Fruit fly (Drosophila melanogaster) whole organism, adult: Measurements from ENCODE around the gene Alh.

Experiments
- CG11617 ChIP-seq: fragments of 200-800 bp; sonication (Bioruptor generic); optimal IDR thresholded peaks from 2 replicates; lab custom pipeline; 2017; ENCODE audit warnings: mild to moderate bottlenecking, missing biosample characterization, missing genetic modification reagents, missing genetic modification characterization
- CG12768 ChIP-seq: fragments of 200-800 bp; sonication (Bioruptor generic); optimal IDR thresholded peaks from 2 replicates; lab custom pipeline; 2017; ENCODE audit warnings: missing biosample characterization, missing genetic modification characterization, mild to moderate bottlenecking, moderate library complexity, missing genetic modification reagents
- CG14711 ChIP-seq: fragments of 200-800 bp; sonication (Bioruptor generic); optimal IDR thresholded peaks from 2 replicates; lab custom pipeline; 2018; ENCODE audit warnings: missing biosample characterization, mild to moderate bottlenecking, missing genetic modification characterization, moderate library complexity
- CG1620 ChIP-seq: fragments of 200-800 bp; sonication (Bioruptor generic); optimal IDR thresholded peaks from 2 replicates; lab custom pipeline; 2016; ENCODE audit warnings: missing biosample characterization, missing genetic modification characterization
- CG33017 ChIP-seq: fragments of 200-800 bp; sonication (Bioruptor generic); optimal IDR thresholded peaks from 2 replicates; lab custom pipeline; 2018; ENCODE audit warnings: missing biosample characterization, mild to moderate bottlenecking, missing genetic modification characterization, moderate library complexity
- CG5204 ChIP-seq: fragments of 200-800 bp; sonication (Bioruptor generic); optimal IDR thresholded peaks from 2 replicates; lab custom pipeline; 2016; ENCODE audit warnings: missing biosample characterization, missing genetic modification characterization
- CG7045 ChIP-seq: fragments of 200-800 bp; sonication (Bioruptor generic); optimal IDR thresholded peaks from 2 replicates; lab custom pipeline; 2017; ENCODE audit warnings: missing biosample characterization, mild to moderate bottlenecking, missing genetic modification characterization
- CG7101 ChIP-seq: fragments of 200-800 bp; sonication (Bioruptor generic); optimal IDR thresholded peaks from 2 replicates; lab custom pipeline; 2018; ENCODE audit warnings: missing biosample characterization, mild to moderate bottlenecking, missing genetic modification characterization, moderate library complexity
- Clk ChIP-seq: fragments of 200-800 bp; sonication (Bioruptor generic); optimal IDR thresholded peaks from 2 replicates; lab custom pipeline; 2017; ENCODE audit warnings: missing biosample characterization, missing genetic modification characterization
- Crg-1 ChIP-seq: fragments of 200-800 bp; sonication (Bioruptor generic); optimal IDR thresholded peaks from 2 replicates; lab custom pipeline; 2016; ENCODE audit warnings: missing biosample characterization, missing genetic modification characterization
- Hr96 ChIP-seq: fragments of 200-800 bp; sonication (Bioruptor generic); optimal IDR thresholded peaks from 2 replicates; lab custom pipeline; 2016; ENCODE audit warnings: missing biosample characterization, missing genetic modification characterization
- Mnt ChIP-seq: fragments of 200-800 bp; sonication (Bioruptor generic); optimal IDR thresholded peaks from 2 replicates; lab custom pipeline; 2016; ENCODE audit warnings: missing biosample characterization, mild to moderate bottlenecking, missing genetic modification characterization
- bab1 ChIP-seq: fragments of 200-800 bp; sonication (Bioruptor generic); optimal IDR thresholded peaks from 3 replicates; lab custom pipeline; 2019; ENCODE audit warnings: missing biosample characterization, mild to moderate bottlenecking, missing genetic modification characterization, moderate library complexity
- cic ChIP-seq: fragments of 200-800 bp; sonication (Bioruptor generic); optimal IDR thresholded peaks from 2 replicates; lab custom pipeline; 2017; ENCODE audit warnings: missing biosample characterization, mild to moderate bottlenecking, missing genetic modification characterization, moderate library complexity
- cnc ChIP-seq, 2 experiments: fragments of >200 bp; optimal IDR thresholded peaks; 2 replicates each; lab custom pipeline; 2017
- kay ChIP-seq: fragments of 200-800 bp; sonication (Bioruptor generic); peaks from one replicate; lab custom pipeline; 2016; ENCODE audit warnings: missing biosample characterization, missing genetic modification characterization, borderline replicate concordance
- ovo ChIP-seq: fragments of 200-800 bp; sonication (Bioruptor generic); optimal IDR thresholded peaks from 2 replicates; lab custom pipeline; 2016; ENCODE audit warnings: missing biosample characterization, missing genetic modification characterization
- pad ChIP-seq: fragments of 200-800 bp; sonication (Bioruptor generic); optimal IDR thresholded peaks from 3 replicates; lab custom pipeline; 2017; ENCODE audit warnings: missing biosample characterization, missing genetic modification characterization, mild to moderate bottlenecking, moderate library complexity, missing genetic modification reagents
- tj ChIP-seq: fragments of 200-800 bp; sonication (Bioruptor generic); optimal IDR thresholded peaks from 3 replicates; lab custom pipeline; 2017; ENCODE audit warnings: missing biosample characterization, mild to moderate bottlenecking, missing genetic modification characterization, moderate library complexity
- toe ChIP-seq: fragments of 200-800 bp; sonication (Bioruptor generic); optimal IDR thresholded peaks from 2 replicates; lab custom pipeline; 2016; ENCODE audit warnings: missing biosample characterization, missing genetic modification characterization

Gene Alh

dm6 chr3R:7075115-7075425 is 48.9 kb downstream of the Alh start:
- TF ChIP-seq cnc (optimal IDR thresholded peaks at IDR 0.05; lab: Kevin White, UChicago) (no peak), cic (no peak), pad (GFP tag; lab: Kevin White, UChicago) (no peak), ovo (GFP tag; lab: Kevin White, UChicago) (no peak), Clk (no peak), CG33017 (tag; lab: Kevin White, UChicago) (no peak), CG7045 (GFP tag; lab: Kevin White, UChicago) (no peak), Crg-1 (GFP tag; lab: Kevin White, UChicago) (no peak)

DNA sequence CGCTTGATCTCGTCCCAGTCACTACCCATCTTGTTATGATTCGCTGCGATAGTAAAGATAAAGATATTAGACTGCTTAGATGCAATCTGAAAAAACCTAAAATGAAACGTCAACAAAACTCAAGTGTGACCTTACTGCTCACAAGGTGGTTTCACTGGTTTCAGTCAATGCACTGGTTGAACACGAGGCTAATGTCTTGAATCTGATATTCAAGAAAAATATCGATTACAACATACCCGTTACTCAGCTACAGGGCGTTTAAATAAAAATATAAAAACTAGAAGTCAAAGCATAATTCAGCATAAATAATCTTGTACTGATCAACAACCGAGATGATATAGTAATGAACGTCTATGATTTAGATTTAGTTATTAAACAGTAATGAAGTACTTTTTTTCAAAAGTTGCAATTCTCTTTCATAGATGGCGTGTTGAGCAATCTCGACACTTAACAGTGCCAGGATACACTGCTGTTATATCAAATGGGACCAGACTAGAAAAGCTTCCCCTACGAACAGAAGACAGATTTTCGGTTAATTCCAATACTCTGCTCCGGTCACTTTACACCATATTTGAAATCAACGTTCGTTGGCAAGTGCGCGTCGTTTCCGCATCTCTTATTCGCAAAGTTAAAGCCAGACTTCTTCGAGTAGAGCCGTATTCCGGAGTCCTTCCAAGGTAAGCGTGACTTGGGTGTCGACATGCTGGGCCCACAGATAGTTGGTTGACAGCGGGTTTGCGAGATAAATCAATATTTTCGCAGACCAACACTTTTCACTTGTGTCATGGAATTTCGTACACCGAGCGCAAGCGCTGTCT is 49.5 kb downstream of the Alh start, which contains the start of the genes Ufl1 and CG1943:
Ufl1 (minus strand) TSS at position 156 of the 818 bp plus-strand sequence.
CG1943 (plus strand) TSS at position 563 of the 818 bp plus-strand sequence.
- TF ChIP-seq CG11617: no peak
- TF ChIP-seq ovo (GFP tag; lab: Kevin White, UChicago): peak; percentile 55
- TF ChIP-seq Mnt (GFP tag; lab: Kevin White, UChicago): peak; percentile 87
- no peak for TF ChIP-seq CG7045 (GFP tag; lab: Kevin White, UChicago)
- peak; percentile 17 for TF ChIP-seq CG5204 (GFP tag; lab: Kevin White, UChicago)
- TF ChIP-seq kay (GFP tag; lab: Kevin White, UChicago): no peak
- no peak for TF ChIP-seq cnc (optimal IDR thresholded peaks at IDR 0.05; lab: Kevin White, UChicago)
- TF ChIP-seq Crg-1 (GFP tag; lab: Kevin White, UChicago): no peak
- TF ChIP-seq pad (GFP tag; lab: Kevin White, UChicago): peak; percentile 36
- TF ChIP-seq CG7101 (tag; lab: Kevin White, UChicago): no peak
- no peak for TF ChIP-seq CG12768
- TF ChIP-seq tj (GFP tag; lab: Kevin White, UChicago): peak; percentile 72
- no peak for TF ChIP-seq bab1
- no peak for TF ChIP-seq CG14711
- no peak for TF ChIP-seq toe (GFP tag; lab: Kevin White, UChicago)
- TF ChIP-seq CG33017 (tag; lab: Kevin White, UChicago): no peak
- TF ChIP-seq CG1620 (GFP tag; lab: Kevin White, UChicago): peak; percentile 44
- no peak for TF ChIP-seq Clk
- TF ChIP-seq Hr96 (GFP tag; lab: Kevin White, UChicago): peak; percentile 14
- TF ChIP-seq cic: peak; percentile 48

- TF ChIP-seq Crg-1 (GFP tag; lab: Kevin White, UChicago): peak; percentile 79
- TF ChIP-seq CG5204 (GFP tag; lab: Kevin White, UChicago): peak; percentile 90
- peak; percentile 69 for TF ChIP-seq tj (GFP tag; lab: Kevin White, UChicago)
- peak; percentile 95 for TF ChIP-seq toe (GFP tag; lab: Kevin White, UChicago)
- TF ChIP-seq cic: peak; percentile 59
- TF ChIP-seq Hr96 (GFP tag; lab: Kevin White, UChicago): peak; percentile 89
- TF ChIP-seq CG33017 (tag; lab: Kevin White, UChicago): peak; percentile 74
- peak; percentile 87 for TF ChIP-seq Mnt (GFP tag; lab: Kevin White, UChicago)
- peak; percentile 91 for TF ChIP-seq bab1
- TF ChIP-seq pad (GFP tag; lab: Kevin White, UChicago): peak; percentile 66
- TF ChIP-seq CG14711: peak; percentile 80
- peak; percentile 94 for TF ChIP-seq CG1620 (GFP tag; lab: Kevin White, UChicago)
- peak; percentile 75 for TF ChIP-seq ovo (GFP tag; lab: Kevin White, UChicago)
- TF ChIP-seq cnc (optimal IDR thresholded peaks at IDR 0.05; lab: Kevin White, UChicago): no peak
- peak; percentile 83 for TF ChIP-seq Clk
- peak; percentile 77 for TF ChIP-seq CG12768
- TF ChIP-seq CG11617: peak; percentile 80
- TF ChIP-seq CG7045 (GFP tag; lab: Kevin White, UChicago): peak; percentile 85
- peak; percentile 88 for TF ChIP-seq CG7101 (tag; lab: Kevin White, UChicago)
- TF ChIP-seq kay (GFP tag; lab: Kevin White, UChicago): peak; percentile 88
These were observed 56.9 kb downstream of the Alh start, which contains the start of the genes CG1105 and CG1965 for dm6 chr3R:7067092-7067491. CG1105 (minus strand) TSS chr3R:7067136. CG1965 (plus strand) TSS chr3R:7067401.

DNA sequence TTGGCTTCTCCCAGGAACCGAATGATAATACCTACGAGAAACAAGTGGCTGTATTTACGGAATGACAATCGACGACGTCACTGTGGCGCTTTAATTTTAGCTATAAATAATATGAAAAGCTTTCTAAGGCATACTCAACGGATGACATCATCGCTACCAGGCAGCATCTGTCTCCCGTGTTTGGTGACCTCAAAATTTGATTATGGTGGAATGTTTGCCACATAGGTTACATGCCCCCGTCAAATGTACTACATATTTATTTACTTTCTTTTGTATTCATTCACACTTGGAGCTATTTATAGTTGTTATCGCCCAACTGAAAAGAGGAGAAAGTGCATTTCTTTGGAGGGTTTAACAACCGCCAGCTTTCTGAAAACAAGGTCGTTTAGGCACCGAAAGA is 57.7 kb downstream of the Alh start:
- TF ChIP-seq kay (GFP tag; lab: Kevin White, UChicago) (peak; percentile 82), Hr96 (GFP tag; lab: Kevin White, UChicago) (no peak)

dm6 chr3R:7061875-7062274 is 62.1 kb downstream of the Alh start, which contains the start of gene Mst84B:
Mst84B (plus strand) TSS chr3R:7062175.
- TF ChIP-seq Crg-1 (GFP tag; lab: Kevin White, UChicago) (no peak), Clk (no peak), CG5204 (GFP tag; lab: Kevin White, UChicago) (no peak), CG11617 (no peak), CG7101 (tag; lab: Kevin White, UChicago) (no peak), CG1620 (GFP tag; lab: Kevin White, UChicago) (no peak), Mnt (GFP tag; lab: Kevin White, UChicago) (no peak), kay (GFP tag; lab: Kevin White, UChicago) (no peak), pad (GFP tag; lab: Kevin White, UChicago) (no peak), CG14711 (no peak), CG7045 (GFP tag; lab: Kevin White, UChicago) (no peak), tj (GFP tag; lab: Kevin White, UChicago) (no peak), toe (GFP tag; lab: Kevin White, UChicago) (no peak), ovo (GFP tag; lab: Kevin White, UChicago) (no peak), CG33017 (tag; lab: Kevin White, UChicago) (no peak)

dm6 chr3R:7060467-7060866 is 63.5 kb downstream of the Alh start, which contains the start of gene djl:
djl (plus strand) TSS chr3R:7060767.
- TF ChIP-seq pad (GFP tag; lab: Kevin White, UChicago) (no peak), CG33017 (tag; lab: Kevin White, UChicago) (no peak), CG7045 (GFP tag; lab: Kevin White, UChicago) (no peak), CG11617 (no peak), toe (GFP tag; lab: Kevin White, UChicago) (no peak), CG12768 (no peak)
